Fruit fly (Drosophila melanogaster) whole organism, pupa: ENCODE measurements around the gene CG31220.

Experiments used
- CG13204 ChIP-seq: fragments of 200-800 bp; sonication (Bioruptor generic); optimal IDR thresholded peaks from 2 replicates; lab custom pipeline; 2018; ENCODE audit warnings: missing biosample characterization, mild to moderate bottlenecking, missing genetic modification characterization, moderate library complexity
- CG14655 ChIP-seq: fragments of 200-800 bp; sonication (Bioruptor generic); optimal IDR thresholded peaks from 3 replicates; lab custom pipeline; 2017; ENCODE audit warnings: mild to moderate bottlenecking, missing biosample characterization, missing genetic modification reagents, missing genetic modification characterization
- CG15710 ChIP-seq: fragments of 200-800 bp; sonication (Bioruptor generic); optimal IDR thresholded peaks from 2 replicates; lab custom pipeline; 2018; ENCODE audit warnings: missing biosample characterization, mild to moderate bottlenecking, missing genetic modification characterization, moderate library complexity
- CG17806 ChIP-seq: fragments of 200-800 bp; sonication (Bioruptor generic); optimal IDR thresholded peaks from 2 replicates; lab custom pipeline; 2018; ENCODE audit warnings: missing biosample characterization, mild to moderate bottlenecking, missing genetic modification characterization, moderate library complexity
- CG8301 ChIP-seq: fragments of 200-800 bp; sonication (Bioruptor generic); optimal IDR thresholded peaks from 2 replicates; lab custom pipeline; 2018; ENCODE audit warnings: missing biosample characterization, mild to moderate bottlenecking, missing genetic modification characterization
- Pif1A ChIP-seq: fragments of 200-800 bp; sonication (Bioruptor generic); optimal IDR thresholded peaks from 3 replicates; lab custom pipeline; 2016; ENCODE audit warnings: missing biosample characterization, missing genetic modification characterization
- Snoo ChIP-seq: fragments of 200-800 bp; sonication (Bioruptor generic); optimal IDR thresholded peaks from 3 replicates; lab custom pipeline; 2017; ENCODE audit warnings: missing biosample characterization, mild to moderate bottlenecking, missing genetic modification characterization, inconsistent platforms
- fd96Ca ChIP-seq: fragments of 200-800 bp; sonication (Bioruptor generic); IDR thresholded peaks from 3 replicates; pipeline ENCODE4 v1.3.6; 2022; ENCODE audit warnings: missing biosample characterization, missing genetic modification characterization
- gl ChIP-seq: fragments of 200-800 bp; sonication (Bioruptor generic); optimal IDR thresholded peaks from 2 replicates; lab custom pipeline; 2018; ENCODE audit warnings: missing biosample characterization, mild to moderate bottlenecking, missing genetic modification characterization

- TF ChIP-seq CG14655, result no peak
- TF ChIP-seq Snoo (tag; lab: Kevin White, UChicago), result no peak
- no peak for TF ChIP-seq Pif1A (GFP tag; lab: Kevin White, UChicago)
- peak; percentile 37 for TF ChIP-seq gl (tag; lab: Kevin White, UChicago)
- peak; percentile 51; the same call in 2 of the 3 replicates for TF ChIP-seq fd96Ca (GFP tag; lab: Robert Waterston, UW)
- peak; percentile 14 for TF ChIP-seq CG8301 (tag; lab: Kevin White, UChicago)
- TF ChIP-seq CG15710 (tag; lab: Kevin White, UChicago), result no peak
- TF ChIP-seq CG17806 (tag; lab: Kevin White, UChicago), result no peak
- TF ChIP-seq CG13204 (GFP tag; lab: Kevin White, UChicago), result no peak
These were observed 4.0 kb upstream of the CG31220 start, which contains the start of gene Vha13 for dm6 chr3R:19644094-19644900.
